Worm (Caenorhabditis elegans) whole organism, L4 larva: ENCODE measurements around the gene srz-6.

ENCODE experiments used
- R02D3.7 ChIP-seq: fragments of 150-350 bp; sonication (generic microtip); optimal IDR thresholded peaks from 3 replicates; lab custom pipeline; 2014; ENCODE audit warnings: missing biosample characterization, missing genetic modification characterization
- ceh-28 ChIP-seq: fragments of 150-350 bp; optimal IDR thresholded peaks from 2 replicates; lab custom pipeline; 2014; ENCODE audit warnings: missing biosample characterization, missing genetic modification reagents, missing genetic modification characterization
- dpl-1 ChIP-seq: fragments of 150-350 bp; optimal IDR thresholded peaks from 2 replicates; lab custom pipeline; 2014; ENCODE audit warnings: missing biosample characterization, missing genetic modification reagents, missing genetic modification characterization
- nhr-25 ChIP-seq: sonication (generic microtip); optimal IDR thresholded peaks from 2 replicates; lab custom pipeline; 2017; ENCODE audit warnings: missing genetic modification characterization, mild to moderate bottlenecking, missing compliant biosample characterization, antibody characterized with exemption, moderate library complexity, borderline replicate concordance; ENCODE audit not compliant: insufficient read depth
- nhr-6 ChIP-seq: fragments of 150-350 bp; optimal IDR thresholded peaks from 2 replicates; lab custom pipeline; 2014; ENCODE audit warnings: missing biosample characterization, missing genetic modification characterization
- rbr-2 ChIP-seq: sonication (generic microtip); optimal IDR thresholded peaks from 2 replicates; lab custom pipeline; 2016; ENCODE audit warnings: missing genotype, missing genetic modification characterization, missing compliant biosample characterization
- snpc-4 ChIP-seq: fragments of 150-350 bp; optimal IDR thresholded peaks from 2 replicates; lab custom pipeline; 2014; ENCODE audit warnings: missing biosample characterization, missing genetic modification characterization
- spr-3 ChIP-seq: fragments of 200-800 bp; sonication (Bioruptor generic); optimal IDR thresholded peaks from 2 replicates; lab custom pipeline; 2018; ENCODE audit warnings: mild to moderate bottlenecking, missing genetic modification characterization, missing compliant biosample characterization

ce11 chrII:12514620-12515019 is 22.6 kb downstream of the srz-6 start, which contains the start of gene srh-69:
- TF ChIP-seq snpc-4 (tag; lab: Kevin White, UChicago) (no peak), rbr-2 (tag; lab: Kevin White, UChicago) (no peak), ceh-28 (no peak), R02D3.7 (tag; lab: Kevin White, UChicago) (no peak), dpl-1 (GFP tag; lab: Kevin White, UChicago) (no peak), nhr-25 (tag; lab: Kevin White, UChicago) (no peak), spr-3 (GFP tag; lab: Kevin White, UChicago) (no peak), nhr-6 (tag; lab: Kevin White, UChicago) (no peak)
